Fruit fly (Drosophila melanogaster) whole organism, prepupa: Measurements from ENCODE around the gene CG43901.
A peak's percentile ranks its signal among the peaks of the same experiment; 100 is the strongest.

Experiments used
- Blimp-1 ChIP-seq: fragments of 200-800 bp; sonication (Bioruptor generic); optimal IDR thresholded peaks from 3 replicates; lab custom pipeline; 2017; ENCODE audit warnings: missing biosample characterization, missing genetic modification characterization, mild to moderate bottlenecking, moderate library complexity, missing genetic modification reagents
- CG10669 ChIP-seq: fragments of 200-800 bp; sonication (Bioruptor generic); optimal IDR thresholded peaks from 3 replicates; lab custom pipeline; 2018; ENCODE audit warnings: missing biosample characterization, mild to moderate bottlenecking, missing genetic modification characterization, moderate library complexity
- CG11294 ChIP-seq: fragments of 200-800 bp; sonication (Bioruptor generic); IDR thresholded peaks from 2 replicates; pipeline ENCODE4 v1.3.6; 2022; ENCODE audit warnings: missing biosample characterization, missing genetic modification characterization
- CG11762 ChIP-seq: fragments of 200-800 bp; sonication (Bioruptor generic); optimal IDR thresholded peaks from 3 replicates; lab custom pipeline; 2016; ENCODE audit warnings: missing biosample characterization, missing genetic modification characterization; ENCODE audit not compliant: insufficient read depth
- CG11902 ChIP-seq: fragments of 200-800 bp; sonication (Bioruptor generic); optimal IDR thresholded peaks from 3 replicates; lab custom pipeline; 2016; ENCODE audit warnings: missing biosample characterization, missing genetic modification characterization
- CG15336 ChIP-seq: fragments of 200-800 bp; sonication (Bioruptor generic); IDR thresholded peaks from 2 replicates; pipeline ENCODE4 v1.3.6; 2022; ENCODE audit warnings: missing biosample characterization, missing genetic modification characterization
- CG1621 ChIP-seq: fragments of 200-800 bp; sonication (Bioruptor generic); optimal IDR thresholded peaks from 3 replicates; lab custom pipeline; 2018; ENCODE audit warnings: missing biosample characterization, mild to moderate bottlenecking, missing genetic modification characterization
- CG16779 ChIP-seq: fragments of 200-800 bp; sonication (Bioruptor generic); optimal IDR thresholded peaks from 3 replicates; lab custom pipeline; 2017; ENCODE audit warnings: missing biosample characterization, mild to moderate bottlenecking, missing genetic modification characterization
- CG3032 ChIP-seq: fragments of 200-800 bp; optimal IDR thresholded peaks from 2 replicates; lab custom pipeline; 2019; ENCODE audit warnings: missing biosample characterization, mild to moderate bottlenecking, missing genetic modification characterization, moderate library complexity
- CG31627 ChIP-seq: fragments of 200-800 bp; sonication (Bioruptor generic); optimal IDR thresholded peaks from 3 replicates; lab custom pipeline; 2016; ENCODE audit warnings: missing biosample characterization, missing genetic modification characterization
- CG32006 ChIP-seq: fragments of 200-800 bp; sonication (Bioruptor generic); optimal IDR thresholded peaks from 3 replicates; lab custom pipeline; 2017; ENCODE audit warnings: missing biosample characterization, mild to moderate bottlenecking, missing genetic modification characterization
- CG34406 ChIP-seq: fragments of 200-800 bp; sonication (Bioruptor generic); optimal IDR thresholded peaks from 3 replicates; lab custom pipeline; 2016; ENCODE audit warnings: missing biosample characterization, missing genetic modification characterization
- CG3919 ChIP-seq: fragments of 200-800 bp; sonication (Bioruptor generic); optimal IDR thresholded peaks from 3 replicates; lab custom pipeline; 2016; ENCODE audit warnings: missing biosample characterization, missing genetic modification characterization
- CG4318 ChIP-seq: fragments of 200-800 bp; sonication (Bioruptor generic); optimal IDR thresholded peaks from 3 replicates; lab custom pipeline; 2017; ENCODE audit warnings: missing biosample characterization, mild to moderate bottlenecking, missing genetic modification characterization
- CG6163 ChIP-seq: fragments of 200-800 bp; sonication (Bioruptor generic); IDR thresholded peaks from 3 replicates; pipeline ENCODE4 v1.3.6; 2022; ENCODE audit warnings: missing biosample characterization, missing genetic modification characterization
- CG6276 ChIP-seq: fragments of 200-800 bp; sonication (Bioruptor generic); optimal IDR thresholded peaks from 2 replicates; lab custom pipeline; 2017; ENCODE audit warnings: missing biosample characterization, mild to moderate bottlenecking, missing genetic modification characterization
- CG6792 ChIP-seq: fragments of 200-800 bp; sonication (Bioruptor generic); optimal IDR thresholded peaks from 3 replicates; lab custom pipeline; 2016; ENCODE audit warnings: missing biosample characterization, missing genetic modification characterization
- CG6808 ChIP-seq: fragments of 200-800 bp; sonication (Bioruptor generic); optimal IDR thresholded peaks from 3 replicates; lab custom pipeline; 2017; ENCODE audit warnings: missing biosample characterization, missing genetic modification characterization, mild to moderate bottlenecking, moderate library complexity, missing genetic modification reagents
- CG7368 ChIP-seq: fragments of 200-800 bp; sonication (Bioruptor generic); optimal IDR thresholded peaks from 3 replicates; lab custom pipeline; 2016; ENCODE audit warnings: missing biosample characterization, missing genetic modification characterization
- CG8119 ChIP-seq: fragments of 200-800 bp; sonication (Bioruptor generic); IDR thresholded peaks from 3 replicates; pipeline ENCODE4 v1.3.6; 2022; ENCODE audit warnings: missing biosample characterization, missing genetic modification characterization
- CG8319 ChIP-seq: fragments of 200-800 bp; sonication (Bioruptor generic); optimal IDR thresholded peaks from 3 replicates; lab custom pipeline; 2016; ENCODE audit warnings: missing biosample characterization, missing genetic modification characterization
- CG8632 ChIP-seq: fragments of 200-800 bp; sonication (Bioruptor generic); optimal IDR thresholded peaks from 3 replicates; lab custom pipeline; 2016; ENCODE audit warnings: missing biosample characterization, missing genetic modification characterization
- CG9139 ChIP-seq: fragments of 200-800 bp; sonication (Bioruptor generic); optimal IDR thresholded peaks from 3 replicates; lab custom pipeline; 2017; ENCODE audit warnings: missing biosample characterization, mild to moderate bottlenecking, missing genetic modification characterization
- Eip78C ChIP-seq: fragments of 200-800 bp; sonication (Bioruptor generic); peaks from one replicate; lab custom pipeline; 2016; ENCODE audit warnings: missing biosample characterization, missing genetic modification characterization
- Eip93F ChIP-seq: fragments of 200-800 bp; sonication (Bioruptor generic); optimal IDR thresholded peaks from 2 replicates; lab custom pipeline; 2016; ENCODE audit warnings: missing biosample characterization, mild to moderate bottlenecking, missing genetic modification characterization
- Ets96B ChIP-seq: fragments of 200-800 bp; optimal IDR thresholded peaks from 2 replicates; lab custom pipeline; 2019; ENCODE audit warnings: missing biosample characterization, mild to moderate bottlenecking, missing genetic modification characterization, moderate library complexity
- Hr38 ChIP-seq: sonication (Bioruptor generic); optimal IDR thresholded peaks from 2 replicates; lab custom pipeline; 2016; ENCODE audit warnings: missing biosample characterization, missing genetic modification characterization
- Hr39 ChIP-seq: fragments of 200-800 bp; sonication (Bioruptor generic); optimal IDR thresholded peaks from 2 replicates; lab custom pipeline; 2016; ENCODE audit warnings: missing biosample characterization, missing genetic modification characterization
- Lpt ChIP-seq: fragments of 200-800 bp; sonication (Bioruptor generic); optimal IDR thresholded peaks from 3 replicates; lab custom pipeline; 2016; ENCODE audit warnings: missing biosample characterization, missing genetic modification characterization
- Met ChIP-seq: fragments of 200-800 bp; sonication (Bioruptor generic); optimal IDR thresholded peaks from 3 replicates; lab custom pipeline; 2016; ENCODE audit warnings: missing biosample characterization, missing genetic modification characterization
- OdsH ChIP-seq: fragments of 200-800 bp; sonication (Bioruptor generic); optimal IDR thresholded peaks from 3 replicates; lab custom pipeline; 2016; ENCODE audit warnings: missing biosample characterization, missing genetic modification characterization
- Smox ChIP-seq: fragments of 200-800 bp; sonication (Bioruptor generic); optimal IDR thresholded peaks from 3 replicates; lab custom pipeline; 2016; ENCODE audit warnings: missing biosample characterization, missing genetic modification characterization
- Sox102F ChIP-seq: fragments of 200-800 bp; sonication (Bioruptor generic); optimal IDR thresholded peaks from 2 replicates; lab custom pipeline; 2016; ENCODE audit warnings: missing biosample characterization, mild to moderate bottlenecking, missing genetic modification characterization
- Sox14 ChIP-seq: fragments of 200-800 bp; sonication (Bioruptor generic); optimal IDR thresholded peaks from 3 replicates; lab custom pipeline; 2016; ENCODE audit warnings: missing biosample characterization, missing genetic modification characterization
- Sox15 ChIP-seq: fragments of 200-800 bp; sonication (Bioruptor generic); optimal IDR thresholded peaks from 3 replicates; lab custom pipeline; 2016; ENCODE audit warnings: missing biosample characterization, missing genetic modification characterization
- achi ChIP-seq: fragments of 200-800 bp; sonication (Bioruptor generic); optimal IDR thresholded peaks from 3 replicates; lab custom pipeline; 2016; ENCODE audit warnings: missing biosample characterization, missing genetic modification characterization
- acj6 ChIP-seq: fragments of 200-800 bp; sonication (Bioruptor generic); optimal IDR thresholded peaks from 3 replicates; lab custom pipeline; 2016; ENCODE audit warnings: missing biosample characterization, missing genetic modification characterization
- dsx ChIP-seq: fragments of 200-800 bp; optimal IDR thresholded peaks from 3 replicates; lab custom pipeline; 2019; ENCODE audit warnings: missing biosample characterization, mild to moderate bottlenecking, missing genetic modification characterization, moderate library complexity; ENCODE audit not compliant: poor library complexity, severe bottlenecking
- esn ChIP-seq: fragments of 200-800 bp; sonication (Bioruptor generic); optimal IDR thresholded peaks from 2 replicates; lab custom pipeline; 2016; ENCODE audit warnings: missing biosample characterization, mild to moderate bottlenecking, missing genetic modification characterization, moderate library complexity
- fd85E ChIP-seq: fragments of 200-800 bp; sonication (Bioruptor generic); optimal IDR thresholded peaks from 3 replicates; lab custom pipeline; 2016; ENCODE audit warnings: missing biosample characterization, missing genetic modification characterization
- fkh ChIP-seq: fragments of 200-800 bp; sonication (Bioruptor generic); optimal IDR thresholded peaks from 3 replicates; lab custom pipeline; 2017; ENCODE audit warnings: missing biosample characterization, mild to moderate bottlenecking, missing genetic modification characterization, moderate library complexity
- lz ChIP-seq: fragments of 200-800 bp; sonication (Bioruptor generic); optimal IDR thresholded peaks from 3 replicates; lab custom pipeline; 2016; ENCODE audit warnings: missing biosample characterization, missing genetic modification characterization
- net ChIP-seq: fragments of 200-800 bp; sonication (Bioruptor generic); optimal IDR thresholded peaks from 3 replicates; lab custom pipeline; 2016; ENCODE audit warnings: missing biosample characterization, missing genetic modification characterization
- salr ChIP-seq, 2 experiments: fragments of 200-800 bp; sonication (Bioruptor generic); optimal IDR thresholded peaks; 3 replicates each; lab custom pipeline; 2016 to 2018; ENCODE audit warnings: missing biosample characterization in 2 of 2, missing genetic modification characterization in 2 of 2, mild to moderate bottlenecking in 1 of 2
- spab ChIP-seq: fragments of 200-800 bp; sonication (Bioruptor generic); optimal IDR thresholded peaks from 2 replicates; lab custom pipeline; 2017; ENCODE audit warnings: missing biosample characterization, mild to moderate bottlenecking, missing genetic modification characterization, missing genetic modification reagents
- ss ChIP-seq, 2 experiments: fragments of 200-800 bp; sonication (Bioruptor generic); optimal IDR thresholded peaks; 2 replicates in 1 of 2; 3 replicates in 1 of 2; lab custom pipeline; 2017 to 2018; ENCODE audit warnings: mild to moderate bottlenecking in 2 of 2, missing biosample characterization in 2 of 2, missing genetic modification characterization in 2 of 2, moderate library complexity in 1 of 2
- svp ChIP-seq: fragments of 200-800 bp; sonication (Bioruptor generic); peaks from one replicate; lab custom pipeline; 2016; ENCODE audit warnings: missing biosample characterization, missing genetic modification characterization
- topi ChIP-seq: fragments of 200-800 bp; sonication (Bioruptor generic); optimal IDR thresholded peaks from 3 replicates; lab custom pipeline; 2016; ENCODE audit warnings: missing biosample characterization, missing genetic modification characterization
- vri ChIP-seq: fragments of 200-800 bp; sonication (Bioruptor generic); optimal IDR thresholded peaks from 3 replicates; lab custom pipeline; 2016; ENCODE audit warnings: missing biosample characterization, mild to moderate bottlenecking, missing genetic modification characterization

The CG43901 gene

dm6 chrX:10931250-10931649 is 25.7 kb downstream of the CG43901 start:
- TF ChIP-seq Met (GFP tag; lab: Kevin White, UChicago): no peak
- TF ChIP-seq CG16779 (tag; lab: Kevin White, UChicago): no peak
- TF ChIP-seq Hr39 (GFP tag; lab: Kevin White, UChicago): no peak
- no peak for TF ChIP-seq Eip93F
- no peak for TF ChIP-seq lz (GFP tag; lab: Kevin White, UChicago)
- no peak for TF ChIP-seq Ets96B (tag; lab: Kevin White, UChicago)
- TF ChIP-seq Sox102F: no peak
- no peak for TF ChIP-seq CG3032
- no peak for TF ChIP-seq fkh
- TF ChIP-seq CG11294: no peak
- TF ChIP-seq CG9139 (GFP tag; lab: Kevin White, UChicago): no peak
- TF ChIP-seq net (GFP tag; lab: Kevin White, UChicago): no peak
- no peak for TF ChIP-seq CG11902
- TF ChIP-seq CG15336: no peak

dm6 chrX:10932300-10932699 is 26.7 kb downstream of the CG43901 start:
- no peak for TF ChIP-seq Ets96B (tag; lab: Kevin White, UChicago)
- TF ChIP-seq CG15336: no peak; the same call in 1 of the 2 replicates
- peak; percentile 31 for TF ChIP-seq CG1621 (tag; lab: Kevin White, UChicago)
- no peak for TF ChIP-seq CG11902
- no peak for TF ChIP-seq Hr39 (GFP tag; lab: Kevin White, UChicago)
- no peak for TF ChIP-seq CG6792 (GFP tag; lab: Kevin White, UChicago)
- no peak for TF ChIP-seq CG11294
- no peak for TF ChIP-seq fd85E (GFP tag; lab: Kevin White, UChicago)
- TF ChIP-seq fkh: no peak
- no peak for TF ChIP-seq topi (GFP tag; lab: Kevin White, UChicago)
- TF ChIP-seq CG31627 (GFP tag; lab: Kevin White, UChicago): no peak
- no peak for TF ChIP-seq CG4318 (GFP tag; lab: Kevin White, UChicago)
- no peak for TF ChIP-seq acj6 (GFP tag; lab: Kevin White, UChicago)
- no peak for TF ChIP-seq CG11762 (GFP tag; lab: Kevin White, UChicago)
- TF ChIP-seq dsx (GFP tag; lab: Kevin White, UChicago): peak; percentile 2
- peak; percentile 6 for TF ChIP-seq spab (GFP tag; lab: Kevin White, UChicago)
- peak; percentile 62 for TF ChIP-seq svp (GFP tag; lab: Kevin White, UChicago)
- no peak for TF ChIP-seq CG8319 (GFP tag; lab: Kevin White, UChicago)
- peak; percentile 0 for TF ChIP-seq Met (GFP tag; lab: Kevin White, UChicago)
- TF ChIP-seq CG6808 (GFP tag; lab: Kevin White, UChicago): peak; percentile 62
- peak; percentile 26 for TF ChIP-seq CG6276
- TF ChIP-seq CG8632 (GFP tag; lab: Kevin White, UChicago): no peak
- TF ChIP-seq CG3919 (GFP tag; lab: Kevin White, UChicago): no peak
- no peak for TF ChIP-seq CG3032
- no peak for TF ChIP-seq lz (GFP tag; lab: Kevin White, UChicago)
- TF ChIP-seq net (GFP tag; lab: Kevin White, UChicago): no peak
- TF ChIP-seq Eip93F: no peak
- TF ChIP-seq Blimp-1 (GFP tag; lab: Kevin White, UChicago): peak; percentile 32
- TF ChIP-seq vri (GFP tag; lab: Kevin White, UChicago): no peak
- peak; percentile 49 to 91 for TF ChIP-seq ss (GFP tag; optimal IDR thresholded peaks at IDR 0.05; lab: Kevin White, UChicago)
- no peak for TF ChIP-seq Sox15 (GFP tag; lab: Kevin White, UChicago)
- TF ChIP-seq esn: no peak
- TF ChIP-seq Sox102F: peak; percentile 0
- TF ChIP-seq Smox (GFP tag; lab: Kevin White, UChicago): no peak
- no peak for TF ChIP-seq salr (GFP tag; optimal IDR thresholded peaks at IDR 0.05; lab: Kevin White, UChicago)
- TF ChIP-seq CG8119 (GFP tag; lab: Robert Waterston, UW): peak; percentile 59
- no peak for TF ChIP-seq CG10669 (GFP tag; lab: Kevin White, UChicago)
- no peak for TF ChIP-seq CG7368
- TF ChIP-seq OdsH (GFP tag; lab: Kevin White, UChicago): no peak
- no peak for TF ChIP-seq CG32006 (GFP tag; lab: Kevin White, UChicago)
- no peak for TF ChIP-seq CG34406 (GFP tag; lab: Kevin White, UChicago)
- peak; percentile 8 for TF ChIP-seq achi
- peak; percentile 2 for TF ChIP-seq Lpt (GFP tag; lab: Kevin White, UChicago)
- peak; percentile 58; the same call in 2 of the 3 replicates for TF ChIP-seq CG6163
- no peak for TF ChIP-seq Hr38 (GFP tag; lab: Kevin White, UChicago)
- no peak for TF ChIP-seq Sox14
- no peak for TF ChIP-seq Eip78C (GFP tag; lab: Kevin White, UChicago)
